Worm (Caenorhabditis elegans) whole organism, mixed stage, embryonic: ENCODE data around the gene C25F9.12.
A peak's percentile ranks its signal among the peaks of the same experiment; 100 is the strongest.

Experiments used
- M03D4.4 ChIP-seq: sonication (generic microtip); optimal IDR thresholded peaks from 2 replicates; lab custom pipeline; 2017; ENCODE audit warnings: mild to moderate bottlenecking, missing genetic modification characterization, missing compliant biosample characterization
- bed-3 ChIP-seq: fragments of 200-800 bp; sonication (Bioruptor generic); optimal IDR thresholded peaks from 3 replicates; lab custom pipeline; 2018; ENCODE audit warnings: mild to moderate bottlenecking, missing genetic modification characterization, moderate library complexity, missing compliant biosample characterization
- blmp-1 ChIP-seq: fragments of 150-350 bp; optimal IDR thresholded peaks from 2 replicates; lab custom pipeline; 2014; ENCODE audit warnings: missing biosample characterization, missing genetic modification characterization
- ceh-39 ChIP-seq: fragments of 150-350 bp; optimal IDR thresholded peaks from 2 replicates; lab custom pipeline; 2014; ENCODE audit warnings: missing biosample characterization, missing genetic modification characterization
- ceh-43 ChIP-seq: fragments of 200-800 bp; sonication (Bioruptor generic); optimal IDR thresholded peaks from 2 replicates; lab custom pipeline; 2018; ENCODE audit warnings: mild to moderate bottlenecking, missing genetic modification characterization, moderate library complexity, missing compliant biosample characterization
- ceh-83 ChIP-seq: fragments of 200-800 bp; sonication (Bioruptor generic); optimal IDR thresholded peaks from 2 replicates; lab custom pipeline; 2018; ENCODE audit warnings: mild to moderate bottlenecking, missing genetic modification characterization, missing compliant biosample characterization
- drap-1 ChIP-seq: fragments of 200-800 bp; sonication (Bioruptor generic); optimal IDR thresholded peaks from 3 replicates; lab custom pipeline; 2018; ENCODE audit warnings: mild to moderate bottlenecking, missing genetic modification characterization, missing compliant biosample characterization
- elt-1 ChIP-seq: sonication (generic microtip); optimal IDR thresholded peaks from 2 replicates; lab custom pipeline; 2017; ENCODE audit warnings: missing genetic modification characterization, mild to moderate bottlenecking, missing compliant biosample characterization, antibody characterized with exemption, moderate library complexity, borderline replicate concordance; ENCODE audit not compliant: insufficient read depth
- elt-3 ChIP-seq: fragments of 150-350 bp; optimal IDR thresholded peaks from 2 replicates; lab custom pipeline; 2014; ENCODE audit warnings: missing biosample characterization, missing genetic modification characterization
- flh-1 ChIP-seq: fragments of 200-800 bp; sonication (Bioruptor generic); optimal IDR thresholded peaks from 2 replicates; lab custom pipeline; 2018; ENCODE audit warnings: mild to moderate bottlenecking, missing genetic modification characterization, moderate library complexity, missing compliant biosample characterization
- ham-2 ChIP-seq: fragments of 200-800 bp; sonication (Bioruptor generic); optimal IDR thresholded peaks from 2 replicates; lab custom pipeline; 2018; ENCODE audit warnings: mild to moderate bottlenecking, missing genetic modification characterization, missing compliant biosample characterization
- hlh-1 ChIP-seq: fragments of 150-350 bp; optimal IDR thresholded peaks from 2 replicates; lab custom pipeline; 2014; ENCODE audit warnings: missing biosample characterization, missing genetic modification reagents, missing genetic modification characterization
- lin-13 ChIP-seq: fragments of 150-350 bp; optimal IDR thresholded peaks from 2 replicates; lab custom pipeline; 2014; ENCODE audit warnings: missing biosample characterization, missing genetic modification characterization
- lin-32 ChIP-seq: fragments of 200-800 bp; sonication (Bioruptor generic); optimal IDR thresholded peaks from 2 replicates; lab custom pipeline; 2018; ENCODE audit warnings: mild to moderate bottlenecking, missing genetic modification characterization, missing compliant biosample characterization
- lsy-2 ChIP-seq: fragments of 150-350 bp; optimal IDR thresholded peaks from 2 replicates; lab custom pipeline; 2014; ENCODE audit warnings: missing biosample characterization, missing genetic modification characterization
- mab-5 ChIP-seq: fragments of 150-350 bp; optimal IDR thresholded peaks from 2 replicates; lab custom pipeline; 2014; ENCODE audit warnings: missing biosample characterization, missing genetic modification characterization
- mep-1 ChIP-seq: fragments of 150-350 bp; optimal IDR thresholded peaks from 2 replicates; lab custom pipeline; 2017; ENCODE audit warnings: missing biosample characterization, missing genetic modification reagents, missing genetic modification characterization, inconsistent platforms
- mls-2 ChIP-seq: sonication (generic microtip); optimal IDR thresholded peaks from 2 replicates; lab custom pipeline; 2016; ENCODE audit warnings: mild to moderate bottlenecking, missing genetic modification characterization, moderate library complexity, missing compliant biosample characterization
- nhr-12 ChIP-seq: fragments of 150-350 bp; optimal IDR thresholded peaks from 2 replicates; lab custom pipeline; 2014; ENCODE audit warnings: missing biosample characterization, missing genetic modification characterization
- nhr-2 ChIP-seq: fragments of 150-350 bp; optimal IDR thresholded peaks from 2 replicates; lab custom pipeline; 2014; ENCODE audit warnings: missing biosample characterization, missing genetic modification characterization
- nhr-28 ChIP-seq: fragments of 150-350 bp; optimal IDR thresholded peaks from 2 replicates; lab custom pipeline; 2014; ENCODE audit warnings: missing biosample characterization, missing genetic modification characterization
- nhr-76 ChIP-seq: sonication (generic microtip); optimal IDR thresholded peaks from 2 replicates; lab custom pipeline; 2017; ENCODE audit warnings: missing biosample characterization, missing genetic modification characterization
- pha-4 ChIP-seq: fragments of 150-350 bp; optimal IDR thresholded peaks from 2 replicates; lab custom pipeline; 2018; ENCODE audit warnings: missing biosample characterization, missing genetic modification reagents, missing genetic modification characterization
- sem-2 ChIP-seq: fragments of 200-800 bp; sonication (Bioruptor generic); optimal IDR thresholded peaks from 2 replicates; lab custom pipeline; 2018; ENCODE audit warnings: mild to moderate bottlenecking, missing genetic modification characterization, missing compliant biosample characterization
- snpc-4 ChIP-seq: fragments of 150-350 bp; optimal IDR thresholded peaks from 2 replicates; lab custom pipeline; 2014; ENCODE audit warnings: missing biosample characterization, missing genetic modification characterization
- sptf-1 ChIP-seq: sonication (generic microtip); optimal IDR thresholded peaks from 2 replicates; lab custom pipeline; 2017; ENCODE audit warnings: mild to moderate bottlenecking, missing genetic modification characterization, moderate library complexity, missing compliant biosample characterization
- tbx-8 ChIP-seq: fragments of 200-800 bp; sonication (Bioruptor generic); optimal IDR thresholded peaks from 2 replicates; lab custom pipeline; 2018; ENCODE audit warnings: mild to moderate bottlenecking, missing genetic modification characterization, moderate library complexity, missing compliant biosample characterization
- unc-39 ChIP-seq: fragments of 150-350 bp; optimal IDR thresholded peaks from 2 replicates; lab custom pipeline; 2014; ENCODE audit warnings: missing biosample characterization, missing genetic modification characterization
- unc-62 ChIP-seq: fragments of 150-350 bp; optimal IDR thresholded peaks from 2 replicates; lab custom pipeline; 2014; ENCODE audit warnings: missing biosample characterization, missing genetic modification reagents, missing genetic modification characterization
- zip-8 ChIP-seq: fragments of 150-350 bp; optimal IDR thresholded peaks from 2 replicates; lab custom pipeline; 2014; ENCODE audit warnings: missing biosample characterization, missing genetic modification characterization
- ztf-11 ChIP-seq: fragments of 150-350 bp; optimal IDR thresholded peaks from 2 replicates; lab custom pipeline; 2014; ENCODE audit warnings: missing biosample characterization, missing genetic modification characterization

Gene C25F9.12

ce11 chrV:19402855-19403254 lies at the start of gene C25F9.12:
C25F9.12 (minus strand) TSS chrV:19402955.
- no peak for TF ChIP-seq sptf-1 (tag; lab: Kevin White, UChicago)
- no peak for TF ChIP-seq drap-1 (GFP tag; lab: Kevin White, UChicago)
- no peak for TF ChIP-seq ceh-83
- TF ChIP-seq unc-39 (tag; lab: Kevin White, UChicago) = no peak

ce11 chrV:19449544-19449943 lies 46.8 kb upstream of the C25F9.12 start, which contains the start of gene M04C3.5:
M04C3.5 (plus strand) TSS chrV:19449733.
- TF ChIP-seq unc-62 (GFP tag; lab: Kevin White, UChicago) (no peak), ceh-43 (GFP tag; lab: Kevin White, UChicago) (no peak), nhr-76 (no peak), mep-1 (tag; lab: Kevin White, UChicago) (no peak), flh-1 (GFP tag; lab: Kevin White, UChicago) (no peak), sptf-1 (tag; lab: Kevin White, UChicago) (no peak), nhr-2 (no peak), bed-3 (GFP tag; lab: Kevin White, UChicago) (no peak), ceh-39 (no peak), lin-32 (GFP tag; lab: Kevin White, UChicago) (no peak), ztf-11 (tag; lab: Kevin White, UChicago) (no peak), elt-1 (no peak), hlh-1 (no peak), M03D4.4 (no peak), zip-8 (tag; lab: Kevin White, UChicago) (no peak), tbx-8 (no peak), pha-4 (tag; lab: Kevin White, UChicago) (no peak), lin-13 (tag; lab: Kevin White, UChicago) (no peak), ham-2 (GFP tag; lab: Kevin White, UChicago) (no peak), lsy-2 (tag; lab: Kevin White, UChicago) (no peak)

ce11 chrV:19448805-19449204 lies 46.0 kb upstream of the C25F9.12 start, which contains the start of gene M04C3.2:
M04C3.2 (minus strand) TSS chrV:19448905.
- TF ChIP-seq zip-8 (tag; lab: Kevin White, UChicago) (no peak), nhr-28 (tag; lab: Kevin White, UChicago) (no peak), elt-1 (no peak), mab-5 (tag; lab: Kevin White, UChicago) (no peak), unc-62 (GFP tag; lab: Kevin White, UChicago) (no peak), elt-3 (tag; lab: Kevin White, UChicago) (no peak), ceh-83 (no peak), sptf-1 (tag; lab: Kevin White, UChicago) (no peak), nhr-76 (no peak), blmp-1 (no peak), lin-32 (GFP tag; lab: Kevin White, UChicago) (no peak), lsy-2 (tag; lab: Kevin White, UChicago) (no peak), tbx-8 (no peak), ceh-43 (GFP tag; lab: Kevin White, UChicago) (no peak), nhr-2 (no peak)
- TF ChIP-seq, all 35 proteins: peak for 0

ce11 chrV:19445442-19445841 lies 42.7 kb upstream of the C25F9.12 start, which contains the start of gene M04C3.1:
M04C3.1 (minus strand) TSS chrV:19445605.
- no peak for TF ChIP-seq ztf-11 (tag; lab: Kevin White, UChicago)
- no peak for TF ChIP-seq nhr-12 (tag; lab: Kevin White, UChicago)
- TF ChIP-seq nhr-28 (tag; lab: Kevin White, UChicago) = no peak
- no peak for TF ChIP-seq nhr-2
- no peak for TF ChIP-seq mls-2 (tag; lab: Kevin White, UChicago)
- no peak for TF ChIP-seq unc-62 (GFP tag; lab: Kevin White, UChicago)
- TF ChIP-seq snpc-4 (tag; lab: Kevin White, UChicago) = no peak
- no peak for TF ChIP-seq bed-3 (GFP tag; lab: Kevin White, UChicago)
- no peak for TF ChIP-seq hlh-1
- TF ChIP-seq elt-3 (tag; lab: Kevin White, UChicago) = no peak
- no peak for TF ChIP-seq elt-1
- no peak for TF ChIP-seq sptf-1 (tag; lab: Kevin White, UChicago)
- TF ChIP-seq M03D4.4 = no peak
- TF ChIP-seq pha-4 (tag; lab: Kevin White, UChicago) = no peak
- no peak for TF ChIP-seq lin-13 (tag; lab: Kevin White, UChicago)
- TF ChIP-seq sem-2 = no peak
- TF ChIP-seq mab-5 (tag; lab: Kevin White, UChicago) = no peak
- TF ChIP-seq, all 35 proteins: peak for 0

ce11 chrV:19443599-19443998 lies 40.8 kb upstream of the C25F9.12 start:
- TF ChIP-seq lin-13 (tag; lab: Kevin White, UChicago) = no peak
- peak; percentile 76 for TF ChIP-seq zip-8 (tag; lab: Kevin White, UChicago)
